Fruit fly (Drosophila melanogaster) whole organism, embryonic: ENCODE results near the gene CG9503.
A peak's percentile ranks its signal among the peaks of the same experiment; 100 is the strongest.

Source experiments
- BEAF-32 ChIP-seq: fragments of 200-800 bp; sonication (Bioruptor generic); optimal IDR thresholded peaks from 3 replicates; lab custom pipeline; 2017; ENCODE audit warnings: missing biosample characterization, missing genetic modification characterization, mild to moderate bottlenecking, moderate library complexity, missing genetic modification reagents
- Bgb ChIP-seq: fragments of 200-800 bp; sonication (Bioruptor generic); IDR thresholded peaks from 2 replicates; pipeline ENCODE4 v1.3.6; 2022; ENCODE audit warnings: missing biosample characterization, missing genetic modification characterization; ENCODE audit not compliant: partially characterized antibody
- CG12071 ChIP-seq: fragments of 200-800 bp; sonication (Bioruptor generic); optimal IDR thresholded peaks from 3 replicates; lab custom pipeline; 2018; ENCODE audit warnings: missing biosample characterization, mild to moderate bottlenecking, missing genetic modification characterization
- CG13894 ChIP-seq: fragments of 200-800 bp; sonication (Bioruptor generic); optimal IDR thresholded peaks from 3 replicates; lab custom pipeline; 2018; ENCODE audit warnings: missing biosample characterization, mild to moderate bottlenecking, missing genetic modification characterization, moderate library complexity
- CG14710 ChIP-seq: fragments of 200-800 bp; sonication (Bioruptor generic); optimal IDR thresholded peaks from 3 replicates; lab custom pipeline; 2019; ENCODE audit warnings: missing biosample characterization, mild to moderate bottlenecking, missing genetic modification characterization, moderate library complexity
- CG14860 ChIP-seq: fragments of 200-800 bp; sonication (Bioruptor generic); IDR thresholded peaks from 3 replicates; pipeline ENCODE4 v1.3.6; 2022; ENCODE audit warnings: missing biosample characterization, missing genetic modification characterization; ENCODE audit not compliant: partially characterized antibody
- CG15011 ChIP-seq: fragments of 200-800 bp; sonication (Bioruptor generic); optimal IDR thresholded peaks from 3 replicates; lab custom pipeline; 2018; ENCODE audit warnings: missing biosample characterization, mild to moderate bottlenecking, missing genetic modification characterization
- CG16813 ChIP-seq: fragments of 200-800 bp; sonication (Bioruptor generic); IDR thresholded peaks from 3 replicates; pipeline ENCODE4 v1.3.6; 2022; ENCODE audit warnings: missing biosample characterization, missing genetic modification characterization; ENCODE audit not compliant: partially characterized antibody
- CG17802 ChIP-seq: fragments of 200-800 bp; sonication (Bioruptor generic); optimal IDR thresholded peaks from 2 replicates; lab custom pipeline; 2018; ENCODE audit warnings: missing biosample characterization, mild to moderate bottlenecking, missing genetic modification characterization, moderate library complexity
- CG2129 ChIP-seq: fragments of 200-800 bp; sonication (Bioruptor generic); IDR thresholded peaks from 2 replicates; pipeline ENCODE4 v1.3.6; 2022; ENCODE audit warnings: missing biosample characterization, missing genetic modification characterization; ENCODE audit not compliant: partially characterized antibody
- CG2712 ChIP-seq: fragments of 200-800 bp; optimal IDR thresholded peaks from 3 replicates; lab custom pipeline; 2019; ENCODE audit warnings: missing biosample characterization, mild to moderate bottlenecking, missing genetic modification characterization, moderate library complexity
- CG3163 ChIP-seq: fragments of 200-800 bp; sonication (Bioruptor generic); optimal IDR thresholded peaks from 3 replicates; lab custom pipeline; 2016; ENCODE audit warnings: missing biosample characterization, missing genetic modification characterization
- CG32767 ChIP-seq: fragments of 200-800 bp; sonication (Bioruptor generic); IDR thresholded peaks from 2 replicates; pipeline ENCODE4 v1.3.6; 2022; ENCODE audit warnings: missing biosample characterization, missing genetic modification characterization
- CG33213 ChIP-seq: fragments of 200-800 bp; sonication (Bioruptor generic); optimal IDR thresholded peaks from 3 replicates; lab custom pipeline; 2016; ENCODE audit warnings: missing biosample characterization, missing genetic modification characterization
- CG3847 ChIP-seq: fragments of 200-800 bp; sonication (Bioruptor generic); IDR thresholded peaks from 2 replicates; pipeline ENCODE4 v1.3.6; 2022; ENCODE audit warnings: missing biosample characterization, missing genetic modification characterization
- CG42726 ChIP-seq: fragments of 200-800 bp; sonication (Bioruptor generic); IDR thresholded peaks from 2 replicates; pipeline ENCODE4 v1.3.6; 2022; ENCODE audit warnings: missing biosample characterization, missing genetic modification characterization; ENCODE audit not compliant: partially characterized antibody
- CG4360 ChIP-seq: fragments of 200-800 bp; sonication (Bioruptor generic); IDR thresholded peaks from 2 replicates; pipeline ENCODE4 v1.3.6; 2022; ENCODE audit warnings: missing biosample characterization, missing genetic modification characterization
- CG6791 ChIP-seq: fragments of 200-800 bp; sonication (Bioruptor generic); IDR thresholded peaks from 3 replicates; pipeline ENCODE4 v1.3.6; 2022; ENCODE audit warnings: missing biosample characterization, missing genetic modification characterization; ENCODE audit not compliant: partially characterized antibody
- CG7963 ChIP-seq: fragments of 200-800 bp; sonication (Bioruptor generic); IDR thresholded peaks from 3 replicates; pipeline ENCODE4 v1.3.6; 2022; ENCODE audit warnings: missing biosample characterization, missing genetic modification characterization; ENCODE audit not compliant: partially characterized antibody
- CG8281 ChIP-seq: fragments of 200-800 bp; sonication (Bioruptor generic); optimal IDR thresholded peaks from 2 replicates; lab custom pipeline; 2018; ENCODE audit warnings: missing biosample characterization, mild to moderate bottlenecking, missing genetic modification characterization, moderate library complexity
- CTCF ChIP-seq: fragments of 200-800 bp; sonication (Bioruptor generic); optimal IDR thresholded peaks from 2 replicates; lab custom pipeline; 2017; ENCODE audit warnings: missing biosample characterization, mild to moderate bottlenecking, missing genetic modification characterization, moderate library complexity
- Dip2 ChIP-seq: fragments of 200-800 bp; sonication (Bioruptor generic); IDR thresholded peaks from 2 replicates; pipeline ENCODE4 v1.3.6; 2022; ENCODE audit warnings: missing biosample characterization, missing genetic modification characterization
- Dll ChIP-seq: fragments of 200-800 bp; sonication (Bioruptor generic); IDR thresholded peaks from 4 replicates; pipeline ENCODE4 v1.3.6; 2022; ENCODE audit warnings: missing biosample characterization, missing genetic modification characterization; ENCODE audit not compliant: partially characterized antibody
- Doc3 ChIP-seq: fragments of 200-800 bp; sonication (Bioruptor generic); IDR thresholded peaks from 3 replicates; pipeline ENCODE4 v1.3.6; 2022; ENCODE audit warnings: missing biosample characterization, missing genetic modification characterization; ENCODE audit not compliant: partially characterized antibody
- Dp ChIP-seq: fragments of 200-800 bp; sonication (Bioruptor generic); optimal IDR thresholded peaks from 2 replicates; lab custom pipeline; 2018; ENCODE audit warnings: missing biosample characterization, mild to moderate bottlenecking, missing genetic modification characterization, moderate library complexity
- ERR ChIP-seq: fragments of 200-800 bp; sonication (Bioruptor generic); optimal IDR thresholded peaks from 2 replicates; lab custom pipeline; 2016; ENCODE audit warnings: missing biosample characterization, missing genetic modification characterization
- Ets97D ChIP-seq: fragments of 200-800 bp; sonication (Bioruptor generic); optimal IDR thresholded peaks from 3 replicates; lab custom pipeline; 2016; ENCODE audit warnings: missing biosample characterization, missing genetic modification characterization
- Hey ChIP-seq: fragments of 200-800 bp; sonication (Bioruptor generic); optimal IDR thresholded peaks from 3 replicates; lab custom pipeline; 2018; ENCODE audit warnings: missing biosample characterization, mild to moderate bottlenecking, missing genetic modification characterization
- Lim3 ChIP-seq: fragments of 200-800 bp; sonication (Bioruptor generic); IDR thresholded peaks from 2 replicates; pipeline ENCODE4 v1.3.6; 2022; ENCODE audit warnings: missing biosample characterization, missing genetic modification characterization
- MBD-R2 ChIP-seq: fragments of 200-800 bp; sonication (Bioruptor generic); IDR thresholded peaks from 2 replicates; pipeline ENCODE4 v1.3.6; 2022; ENCODE audit warnings: missing biosample characterization, missing genetic modification characterization
- Opbp ChIP-seq: fragments of 200-800 bp; sonication (Bioruptor generic); IDR thresholded peaks from 3 replicates; pipeline ENCODE4 v1.3.6; 2022; ENCODE audit warnings: missing biosample characterization, missing genetic modification characterization; ENCODE audit not compliant: partially characterized antibody
- abd-A ChIP-seq: fragments of 200-800 bp; sonication (Bioruptor generic); optimal IDR thresholded peaks from 3 replicates; lab custom pipeline; 2019; ENCODE audit warnings: missing biosample characterization, mild to moderate bottlenecking, missing genetic modification characterization, moderate library complexity
- amos ChIP-seq: fragments of 200-800 bp; sonication (Bioruptor generic); IDR thresholded peaks from 2 replicates; pipeline ENCODE4 v1.3.6; 2022; ENCODE audit warnings: missing biosample characterization, missing genetic modification characterization; ENCODE audit not compliant: partially characterized antibody
- caup ChIP-seq: fragments of 200-800 bp; sonication (Bioruptor generic); optimal IDR thresholded peaks from 3 replicates; lab custom pipeline; 2017; ENCODE audit warnings: missing biosample characterization, mild to moderate bottlenecking, missing genetic modification characterization, moderate library complexity; ENCODE audit not compliant: severe bottlenecking
- crc ChIP-seq: fragments of 200-800 bp; sonication (Bioruptor generic); optimal IDR thresholded peaks from 2 replicates; lab custom pipeline; 2016; ENCODE audit warnings: missing biosample characterization, missing genetic modification characterization
- crol ChIP-seq: fragments of 200-800 bp; sonication (Bioruptor generic); IDR thresholded peaks from 2 replicates; pipeline ENCODE4 v1.3.6; 2022; ENCODE audit warnings: missing biosample characterization, missing genetic modification characterization
- dpn ChIP-seq, 2 experiments: fragments of 200-800 bp; sonication (Bioruptor generic); optimal IDR thresholded peaks; 3 replicates each; lab custom pipeline; 2016; ENCODE audit warnings: missing biosample characterization in 2 of 2, missing genetic modification characterization in 2 of 2
- dysf ChIP-seq: fragments of 200-800 bp; sonication (Bioruptor generic); IDR thresholded peaks from 3 replicates; pipeline ENCODE4 v1.3.6; 2022; ENCODE audit warnings: missing biosample characterization, missing genetic modification characterization
- h ChIP-seq: fragments of >200 bp; optimal IDR thresholded peaks from 2 replicates; lab custom pipeline; 2017
- lov ChIP-seq, 2 experiments: fragments of 200-800 bp in 1 of 2; fragments of >200 bp in 1 of 2; sonication (Bioruptor generic) in 1 of 2; IDR thresholded peaks in 1 of 2; optimal IDR thresholded peaks in 1 of 2; 2 replicates in 1 of 2; 3 replicates in 1 of 2; pipeline versions ENCODE4 v1.3.6 to Lab custom; 2017 to 2022; ENCODE audit warnings: missing biosample characterization in 1 of 2, missing genetic modification characterization in 1 of 2
- row ChIP-seq: fragments of 200-800 bp; sonication (Bioruptor generic); IDR thresholded peaks from 3 replicates; pipeline ENCODE4 v1.3.6; 2022; ENCODE audit warnings: missing biosample characterization, missing genetic modification characterization
- sens ChIP-seq: fragments of 200-800 bp; sonication (Bioruptor generic); peaks from one replicate; lab custom pipeline; 2016; ENCODE audit warnings: missing biosample characterization, missing genetic modification characterization
- stwl ChIP-seq: fragments of 200-800 bp; sonication (Bioruptor generic); optimal IDR thresholded peaks from 3 replicates; lab custom pipeline; 2018; ENCODE audit warnings: missing biosample characterization, mild to moderate bottlenecking, missing genetic modification characterization, moderate library complexity
- tna ChIP-seq: fragments of 200-800 bp; sonication (Bioruptor generic); IDR thresholded peaks from 2 replicates; pipeline ENCODE4 v1.3.6; 2022; ENCODE audit warnings: missing biosample characterization, missing genetic modification characterization; ENCODE audit not compliant: partially characterized antibody
- unc-4 ChIP-seq: fragments of 200-800 bp; sonication (Bioruptor generic); IDR thresholded peaks from 2 replicates; pipeline ENCODE4 v1.3.6; 2022; ENCODE audit warnings: missing biosample characterization, missing genetic modification characterization; ENCODE audit not compliant: partially characterized antibody
- vvl ChIP-seq: fragments of 200-800 bp; sonication (Bioruptor generic); IDR thresholded peaks from 2 replicates; pipeline ENCODE4 v1.3.6; 2022; ENCODE audit warnings: missing biosample characterization, missing genetic modification characterization
- z ChIP-seq: fragments of 200-800 bp; sonication (Bioruptor generic); IDR thresholded peaks from 3 replicates; pipeline ENCODE4 v1.3.6; 2022; ENCODE audit warnings: missing biosample characterization, missing genetic modification characterization

The CG9503 gene

dm6 chrX:14955050-14955783 lies 31.9 kb upstream of the CG9503 start, which contains the start of the genes CG9030 and eag (continued):
- TF ChIP-seq Opbp (GFP tag; lab: Robert Waterston, UW) (peak; percentile 90), BEAF-32 (GFP tag; lab: Kevin White, UChicago) (peak; percentile 88), Dip2 (GFP tag; lab: Robert Waterston, UW) (peak; percentile 45; the same call in 1 of the 2 replicates), crc (GFP tag; lab: Kevin White, UChicago) (no peak), CG3847 (GFP tag; lab: Robert Waterston, UW) (0 out of 2 replicates have a peak, but pooled peaks have one; percentile 17), Dp (peak; percentile 72), vvl (GFP tag; lab: Robert Waterston, UW) (peak; percentile 31; the same call in 1 of the 2 replicates), z (no peak), dpn (GFP tag; optimal IDR thresholded peaks at IDR 0.05; lab: Kevin White, UChicago) (peak; percentile 8 to 21), CG4360 (GFP tag; lab: Robert Waterston, UW) (no peak), h (lab: Kevin White, UChicago) (no peak), stwl (tag; lab: Kevin White, UChicago) (peak; percentile 85), dysf (GFP tag; lab: Robert Waterston, UW) (no peak), CG14710 (tag; lab: Kevin White, UChicago) (peak; percentile 18), CG7963 (GFP tag; lab: Robert Waterston, UW) (peak; percentile 73), CG14860 (GFP tag; lab: Robert Waterston, UW) (peak; percentile 75), CG6791 (peak; percentile 93), tna (GFP tag; lab: Robert Waterston, UW) (peak; percentile 87), CG16813 (GFP tag; lab: Robert Waterston, UW) (peak; percentile 89), CG2712 (tag; lab: Kevin White, UChicago) (no peak), row (GFP tag; lab: Robert Waterston, UW) (peak; percentile 16; the same call in 1 of the 3 replicates), CG32767 (GFP tag; lab: Robert Waterston, UW) (no peak), ERR (GFP tag; lab: Kevin White, UChicago) (peak; percentile 19), Hey (tag; lab: Kevin White, UChicago) (peak; percentile 62), CG3163 (GFP tag; lab: Kevin White, UChicago) (peak; percentile 6), CG8281 (tag; lab: Kevin White, UChicago) (no peak), Bgb (GFP tag; lab: Robert Waterston, UW) (peak; percentile 96), CG17802 (peak; percentile 4), lov (optimal IDR thresholded peaks at IDR 0.05; lab: Kevin White, UChicago) (no peak), lov (GFP tag; IDR thresholded peaks at IDR 0.05; lab: Robert Waterston, UW) (no peak), Doc3 (GFP tag; lab: Robert Waterston, UW) (peak; percentile 84), CG15011 (GFP tag; lab: Kevin White, UChicago) (no peak), Dll (GFP tag; lab: Robert Waterston, UW) (peak; percentile 88), amos (GFP tag; lab: Robert Waterston, UW) (peak; percentile 93), CG33213 (GFP tag; lab: Kevin White, UChicago) (peak; percentile 69), CG42726 (peak; percentile 90), CTCF (GFP tag; lab: Kevin White, UChicago) (peak; percentile 93), Lim3 (no peak), CG2129 (GFP tag; lab: Robert Waterston, UW) (peak; percentile 54; the same call in 1 of the 2 replicates), CG13894 (tag; lab: Kevin White, UChicago) (peak; percentile 41), caup (peak; percentile 2), Ets97D (peak; percentile 55), abd-A (peak; percentile 70), crol (GFP tag; lab: Robert Waterston, UW) (peak; percentile 45; the same call in 1 of the 2 replicates), unc-4 (GFP tag; lab: Robert Waterston, UW) (peak; percentile 92), sens (peak; percentile 59), CG12071 (no peak), MBD-R2 (0 out of 2 replicates have a peak, but pooled peaks have one; percentile 14)
